Fruit fly (Drosophila melanogaster): ENCODE data around the gene CG32512.

Gene CG32512

DNA sequence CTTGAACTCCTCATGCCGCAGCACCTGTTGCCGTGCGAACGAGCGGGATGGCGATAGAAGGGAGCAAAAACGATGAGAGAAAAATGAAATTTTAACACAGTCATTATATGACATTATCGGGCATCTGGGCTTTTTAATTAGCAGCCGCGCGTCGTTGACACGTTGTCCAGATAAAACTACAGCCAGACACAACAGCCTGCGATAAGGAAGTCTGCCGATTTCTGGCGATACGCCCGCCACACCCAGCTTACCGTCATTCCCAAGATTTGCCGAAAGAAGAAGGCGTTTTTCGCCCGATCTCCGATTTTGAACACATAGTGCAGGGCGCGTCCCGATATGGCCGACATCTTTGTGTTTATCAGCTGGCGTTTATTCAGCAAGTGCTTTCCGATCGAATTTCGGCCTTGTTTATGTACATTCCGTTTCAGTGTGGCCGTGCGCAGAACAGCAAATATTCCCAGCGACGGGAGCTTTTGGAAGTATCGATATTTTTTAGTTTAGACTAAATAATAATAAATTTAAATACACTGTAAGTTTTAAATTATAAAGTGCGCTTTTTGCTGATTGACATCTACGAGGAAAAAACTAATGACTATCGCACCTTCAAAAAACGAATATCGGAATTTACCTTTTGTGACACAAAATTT, 39.3 kb downstream of the CG32512 start, which contains the start of gene CG1532 (continued):
- TF ChIP-seq dm (GFP tag; optimal IDR thresholded peaks at IDR 0.05) (no peak), CG2712 (tag; optimal IDR thresholded peaks at IDR 0.05) (peak; percentile 9), CG3847 (GFP tag; IDR thresholded peaks at IDR 0.05) (no peak), Sin3A (optimal IDR thresholded peaks at IDR 0.05) (no peak), CG17328 (GFP tag; IDR thresholded peaks at IDR 0.05) (no peak), Adf1 (GFP tag; IDR thresholded peaks at IDR 0.05) (peak; percentile 8; the same call in 1 of the 2 replicates), CG12155 (GFP tag; optimal IDR thresholded peaks at IDR 0.05) (no peak), crc (GFP tag; optimal IDR thresholded peaks at IDR 0.05) (no peak), yki (optimal IDR thresholded peaks at IDR 0.05) (no peak), Jarid2 (GFP tag; optimal IDR thresholded peaks at IDR 0.05) (peak; percentile 76), CG1602 (GFP tag; optimal IDR thresholded peaks at IDR 0.05) (no peak), CG13894 (tag; optimal IDR thresholded peaks at IDR 0.05) (no peak), CG7839 (tag; optimal IDR thresholded peaks at IDR 0.05) (no peak), fd3F (GFP tag; optimal IDR thresholded peaks at IDR 0.05) (no peak), CG32532 (GFP tag; IDR thresholded peaks at IDR 0.05) (no peak), twi (tag; optimal IDR thresholded peaks at IDR 0.05) (no peak), Sox102F (GFP tag; optimal IDR thresholded peaks at IDR 0.05) (no peak), ssp (GFP tag; IDR thresholded peaks at IDR 0.05) (no peak), repo (GFP tag; optimal IDR thresholded peaks at IDR 0.05) (no peak), CG11398 (GFP tag; optimal IDR thresholded peaks at IDR 0.05) (no peak), HHEX (GFP tag; optimal IDR thresholded peaks at IDR 0.05) (no peak), bbx (GFP tag; IDR thresholded peaks at IDR 0.05; ENCODE audit: partially characterized antibody) (peak; percentile 53), lov (optimal IDR thresholded peaks at IDR 0.05) (no peak), lov (GFP tag; IDR thresholded peaks at IDR 0.05) (no peak), CG17186 (GFP tag; optimal IDR thresholded peaks at IDR 0.05) (no peak), CG11456 (GFP tag; IDR thresholded peaks at IDR 0.05) (0 out of 3 replicates have a peak, but pooled peaks have one; percentile 8), TFAM (GFP tag; optimal IDR thresholded peaks at IDR 0.05) (no peak), ewg (GFP tag; optimal IDR thresholded peaks at IDR 0.05) (no peak), CG12744 (GFP tag; optimal IDR thresholded peaks at IDR 0.05) (no peak), CG10267 (tag; optimal IDR thresholded peaks at IDR 0.05) (no peak), Spps (tag; optimal IDR thresholded peaks at IDR 0.05) (no peak), al (GFP tag; IDR thresholded peaks at IDR 0.05) (no peak), rib (GFP tag; IDR thresholded peaks at IDR 0.05) (no peak), croc (GFP tag; conservative IDR thresholded peaks at IDR 0.05) (no peak), otp (GFP tag; IDR thresholded peaks at IDR 0.05) (no peak), CG12299 (tag; optimal IDR thresholded peaks at IDR 0.05) (no peak), so (GFP tag; IDR thresholded peaks at IDR 0.05) (0 out of 3 replicates have a peak, but pooled peaks have one; percentile 15), crp (GFP tag; optimal IDR thresholded peaks at IDR 0.05) (no peak), ab (GFP tag; optimal IDR thresholded peaks at IDR 0.05) (no peak), CG10209 (GFP tag; optimal IDR thresholded peaks at IDR 0.05) (no peak), D (optimal IDR thresholded peaks at IDR 0.05) (no peak), D (GFP tag; optimal IDR thresholded peaks at IDR 0.05) (no peak), CG14441 (GFP tag; IDR thresholded peaks at IDR 0.05) (no peak), CG30431 (GFP tag; optimal IDR thresholded peaks at IDR 0.05) (no peak), prd (optimal IDR thresholded peaks at IDR 0.05) (no peak), prd (GFP tag; IDR thresholded peaks at IDR 0.05) (no peak), fd102C (GFP tag; optimal IDR thresholded peaks at IDR 0.05) (no peak), CG10565 (GFP tag; optimal IDR thresholded peaks at IDR 0.05) (no peak), CG10959 (GFP tag; IDR thresholded peaks at IDR 0.05) (no peak), CG13624 (GFP tag; optimal IDR thresholded peaks at IDR 0.05) (no peak), CTCF (GFP tag; optimal IDR thresholded peaks at IDR 0.05) (peak; percentile 1), zf30C (GFP tag; optimal IDR thresholded peaks at IDR 0.05) (peak; percentile 64), CG31224 (GFP tag; IDR thresholded peaks at IDR 0.05) (no peak)

Data from whole organism, embryonic.